Fruit fly (Drosophila melanogaster) whole organism, embryonic: ENCODE measurements around the gene Cyt-c1L.
A peak's percentile ranks its signal among the peaks of the same experiment; 100 is the strongest.

Experiments
- ATbp ChIP-seq: fragments of 200-800 bp; sonication (Bioruptor generic); optimal IDR thresholded peaks from 2 replicates; lab custom pipeline; 2017; ENCODE audit warnings: missing biosample characterization, mild to moderate bottlenecking, missing genetic modification characterization, missing genetic modification reagents
- Antp ChIP-seq: fragments of 200-800 bp; sonication (Bioruptor generic); optimal IDR thresholded peaks from 3 replicates; lab custom pipeline; 2016; ENCODE audit warnings: missing biosample characterization, missing genetic modification characterization
- Atf3 ChIP-seq: fragments of 200-800 bp; sonication (Bioruptor generic); optimal IDR thresholded peaks from 3 replicates; lab custom pipeline; 2016; ENCODE audit warnings: missing biosample characterization, missing genetic modification characterization
- Awh ChIP-seq: fragments of 200-800 bp; sonication (Bioruptor generic); IDR thresholded peaks from 2 replicates; pipeline ENCODE4, ENCODE4 v1.3.6; 2022; ENCODE audit warnings: missing biosample characterization, missing genetic modification characterization
- CG10366 ChIP-seq: fragments of 200-800 bp; sonication (Bioruptor generic); IDR thresholded peaks from 2 replicates; pipeline ENCODE4 v1.3.6; 2022; ENCODE audit warnings: missing biosample characterization, missing genetic modification characterization
- CG10462 ChIP-seq: fragments of 200-800 bp; sonication (Bioruptor generic); optimal IDR thresholded peaks from 2 replicates; lab custom pipeline; 2016; ENCODE audit warnings: missing biosample characterization, missing genetic modification characterization
- CG11085 ChIP-seq: fragments of 200-800 bp; sonication (Bioruptor generic); IDR thresholded peaks from 2 replicates; pipeline ENCODE4 v1.3.6; 2022; ENCODE audit warnings: missing biosample characterization, missing genetic modification characterization
- CG12659 ChIP-seq: fragments of 200-800 bp; sonication (Bioruptor generic); optimal IDR thresholded peaks from 3 replicates; lab custom pipeline; 2017; ENCODE audit warnings: mild to moderate bottlenecking, missing biosample characterization, missing genetic modification reagents, missing genetic modification characterization
- CG15011 ChIP-seq: fragments of 200-800 bp; sonication (Bioruptor generic); optimal IDR thresholded peaks from 3 replicates; lab custom pipeline; 2018; ENCODE audit warnings: missing biosample characterization, mild to moderate bottlenecking, missing genetic modification characterization
- CG1529 ChIP-seq: fragments of 200-800 bp; sonication (Bioruptor generic); optimal IDR thresholded peaks from 3 replicates; lab custom pipeline; 2018; ENCODE audit warnings: missing biosample characterization, missing genetic modification characterization
- CG15514 ChIP-seq: fragments of 200-800 bp; sonication (Bioruptor generic); optimal IDR thresholded peaks from 3 replicates; lab custom pipeline; 2017; ENCODE audit warnings: missing biosample characterization, missing genetic modification characterization, mild to moderate bottlenecking, moderate library complexity, missing genetic modification reagents
- CG17912 ChIP-seq: fragments of 200-800 bp; sonication (Bioruptor generic); optimal IDR thresholded peaks from 2 replicates; lab custom pipeline; 2018; ENCODE audit warnings: missing biosample characterization, mild to moderate bottlenecking, missing genetic modification characterization
- CG18262 ChIP-seq: fragments of 200-800 bp; optimal IDR thresholded peaks from 3 replicates; lab custom pipeline; 2019; ENCODE audit warnings: missing biosample characterization, mild to moderate bottlenecking, missing genetic modification characterization, moderate library complexity
- CG3065 ChIP-seq: fragments of 200-800 bp; sonication (Bioruptor generic); optimal IDR thresholded peaks from 2 replicates; lab custom pipeline; 2016; ENCODE audit warnings: missing biosample characterization, missing genetic modification characterization
- CG3847 ChIP-seq: fragments of 200-800 bp; sonication (Bioruptor generic); IDR thresholded peaks from 2 replicates; pipeline ENCODE4 v1.3.6; 2022; ENCODE audit warnings: missing biosample characterization, missing genetic modification characterization
- CG4404 ChIP-seq: fragments of 200-800 bp; sonication (Bioruptor generic); IDR thresholded peaks from 2 replicates; pipeline ENCODE4 v1.3.6; 2022; ENCODE audit warnings: missing biosample characterization, missing genetic modification characterization
- CG6175 ChIP-seq: fragments of 200-800 bp; sonication (Bioruptor generic); IDR thresholded peaks from 3 replicates; pipeline ENCODE4 v1.3.6; 2022; ENCODE audit warnings: missing biosample characterization, missing genetic modification characterization
- CG9932 ChIP-seq: fragments of 200-800 bp; sonication (Bioruptor generic); IDR thresholded peaks from 2 replicates; pipeline ENCODE4 v1.3.6; 2022; ENCODE audit warnings: missing biosample characterization, missing genetic modification characterization
- Dad ChIP-seq: fragments of 200-800 bp; sonication (Bioruptor generic); optimal IDR thresholded peaks from 3 replicates; lab custom pipeline; 2016; ENCODE audit warnings: missing biosample characterization, missing genetic modification characterization
- Gsc ChIP-seq: fragments of 200-800 bp; sonication (Bioruptor generic); IDR thresholded peaks from 2 replicates; pipeline ENCODE4 v1.3.6; 2022; ENCODE audit warnings: missing biosample characterization, missing genetic modification characterization
- Hand ChIP-seq: fragments of 200-800 bp; sonication (Bioruptor generic); optimal IDR thresholded peaks from 2 replicates; lab custom pipeline; 2017; ENCODE audit warnings: mild to moderate bottlenecking, missing biosample characterization, missing genetic modification reagents, missing genetic modification characterization
- MBD-R2 ChIP-seq: fragments of 200-800 bp; sonication (Bioruptor generic); IDR thresholded peaks from 2 replicates; pipeline ENCODE4 v1.3.6; 2022; ENCODE audit warnings: missing biosample characterization, missing genetic modification characterization
- NC2α ChIP-seq: fragments of 200-800 bp; sonication (Bioruptor generic); optimal IDR thresholded peaks from 2 replicates; lab custom pipeline; 2016; ENCODE audit warnings: missing biosample characterization, missing genetic modification characterization
- Nf-YC ChIP-seq: fragments of 200-800 bp; optimal IDR thresholded peaks from 3 replicates; lab custom pipeline; 2019; ENCODE audit warnings: missing biosample characterization, mild to moderate bottlenecking, missing genetic modification characterization, moderate library complexity
- NfI ChIP-seq: fragments of 200-800 bp; sonication (Bioruptor generic); optimal IDR thresholded peaks from 3 replicates; lab custom pipeline; 2018; ENCODE audit warnings: missing biosample characterization, mild to moderate bottlenecking, missing genetic modification characterization, moderate library complexity
- Poxn ChIP-seq: fragments of 200-800 bp; sonication (Bioruptor generic); IDR thresholded peaks from 2 replicates; pipeline ENCODE4 v1.3.6; 2022; ENCODE audit warnings: missing biosample characterization, missing genetic modification characterization
- Rfx ChIP-seq: fragments of 200-800 bp; sonication (Bioruptor generic); IDR thresholded peaks from 2 replicates; pipeline ENCODE4 v1.3.6; 2022; ENCODE audit warnings: missing biosample characterization, missing genetic modification characterization
- Scr ChIP-seq: fragments of 200-800 bp; sonication (Bioruptor generic); IDR thresholded peaks from 2 replicates; pipeline ENCODE4 v1.3.6; 2022; ENCODE audit warnings: missing biosample characterization, missing genetic modification characterization; ENCODE audit not compliant: partially characterized antibody
- Six4 ChIP-seq: fragments of 200-800 bp; sonication (Bioruptor generic); optimal IDR thresholded peaks from 2 replicates; lab custom pipeline; 2016; ENCODE audit warnings: missing biosample characterization, missing genetic modification characterization
- Taf1 ChIP-seq: fragments of 200-800 bp; sonication (Bioruptor generic); IDR thresholded peaks from 2 replicates; pipeline ENCODE4 v1.3.6; 2022; ENCODE audit warnings: missing biosample characterization, missing genetic modification characterization
- Xbp1 ChIP-seq: fragments of 200-800 bp; sonication (Bioruptor generic); optimal IDR thresholded peaks from 3 replicates; lab custom pipeline; 2016; ENCODE audit warnings: missing biosample characterization, mild to moderate bottlenecking, missing genetic modification characterization
- bbx ChIP-seq: fragments of 200-800 bp; sonication (Bioruptor generic); IDR thresholded peaks from 2 replicates; pipeline ENCODE4 v1.3.6; 2022; ENCODE audit warnings: missing biosample characterization, missing genetic modification characterization; ENCODE audit not compliant: partially characterized antibody
- croc ChIP-seq: fragments of 200-800 bp; sonication (Bioruptor generic); conservative IDR thresholded peaks from 3 replicates; pipeline ENCODE4 v1.3.6; 2022; ENCODE audit warnings: missing biosample characterization, missing genetic modification characterization
- dimm ChIP-seq: fragments of 200-800 bp; sonication (Bioruptor generic); IDR thresholded peaks from 2 replicates; pipeline ENCODE4 v1.3.6; 2022; ENCODE audit warnings: missing biosample characterization, missing genetic modification characterization
- fd3F ChIP-seq: fragments of 200-800 bp; sonication (Bioruptor generic); optimal IDR thresholded peaks from 2 replicates; lab custom pipeline; 2018; ENCODE audit warnings: missing biosample characterization, mild to moderate bottlenecking, missing genetic modification characterization, moderate library complexity
- gro ChIP-seq: fragments of 200-800 bp; sonication (Bioruptor generic); optimal IDR thresholded peaks from 2 replicates; lab custom pipeline; 2016; ENCODE audit warnings: missing biosample characterization, missing genetic modification characterization
- gsb-n ChIP-seq: fragments of 200-800 bp; sonication (Bioruptor generic); optimal IDR thresholded peaks from 3 replicates; lab custom pipeline; 2018; ENCODE audit warnings: missing biosample characterization, mild to moderate bottlenecking, missing genetic modification characterization
- h ChIP-seq: fragments of >200 bp; optimal IDR thresholded peaks from 2 replicates; lab custom pipeline; 2017
- ind ChIP-seq: fragments of 200-800 bp; sonication (Bioruptor generic); optimal IDR thresholded peaks from 3 replicates; lab custom pipeline; 2016; ENCODE audit warnings: missing biosample characterization, missing genetic modification characterization
- klu ChIP-seq: fragments of 200-800 bp; sonication (Bioruptor generic); IDR thresholded peaks from 2 replicates; pipeline ENCODE4 v1.3.6; 2022; ENCODE audit warnings: missing biosample characterization, missing genetic modification characterization
- lab ChIP-seq: fragments of 200-800 bp; sonication (Bioruptor generic); optimal IDR thresholded peaks from 3 replicates; lab custom pipeline; 2017; ENCODE audit warnings: missing biosample characterization, missing genetic modification characterization, mild to moderate bottlenecking, moderate library complexity, missing genetic modification reagents
- lmd ChIP-seq: fragments of 200-800 bp; sonication (Bioruptor generic); IDR thresholded peaks from 2 replicates; pipeline ENCODE4 v1.3.6; 2022; ENCODE audit warnings: missing biosample characterization, missing genetic modification characterization
- mirr ChIP-seq: fragments of 200-800 bp; sonication (Bioruptor generic); optimal IDR thresholded peaks from 3 replicates; lab custom pipeline; 2018; ENCODE audit warnings: missing biosample characterization, mild to moderate bottlenecking, missing genetic modification characterization
- nerfin-2 ChIP-seq: fragments of 200-800 bp; sonication (Bioruptor generic); IDR thresholded peaks from 2 replicates; pipeline ENCODE4 v1.3.6; 2022; ENCODE audit warnings: missing biosample characterization, missing genetic modification characterization; ENCODE audit not compliant: partially characterized antibody
- odd ChIP-seq: fragments of 200-800 bp; sonication (Bioruptor generic); optimal IDR thresholded peaks from 2 replicates; lab custom pipeline; 2017; ENCODE audit warnings: missing biosample characterization, mild to moderate bottlenecking, missing genetic modification characterization
- pnt ChIP-seq: fragments of 200-800 bp; sonication (Bioruptor generic); optimal IDR thresholded peaks from 3 replicates; lab custom pipeline; 2016; ENCODE audit warnings: missing biosample characterization, missing genetic modification characterization
- pros ChIP-seq: fragments of 200-800 bp; sonication (Bioruptor generic); optimal IDR thresholded peaks from 3 replicates; lab custom pipeline; 2019; ENCODE audit warnings: missing biosample characterization, mild to moderate bottlenecking, missing genetic modification characterization, moderate library complexity
- ssp ChIP-seq: fragments of 200-800 bp; sonication (Bioruptor generic); IDR thresholded peaks from 2 replicates; pipeline ENCODE4 v1.3.6; 2022; ENCODE audit warnings: missing biosample characterization, missing genetic modification characterization
- tgo ChIP-seq: fragments of 200-800 bp; sonication (Bioruptor generic); IDR thresholded peaks from 3 replicates; pipeline ENCODE4 v1.3.6; 2022; ENCODE audit warnings: missing biosample characterization, missing genetic modification characterization
- tup ChIP-seq: fragments of 200-800 bp; sonication (Bioruptor generic); optimal IDR thresholded peaks from 2 replicates; lab custom pipeline; 2016; ENCODE audit warnings: missing biosample characterization, mild to moderate bottlenecking, missing genetic modification characterization, moderate library complexity
- zfh2 ChIP-seq: fragments of 200-800 bp; sonication (Bioruptor generic); optimal IDR thresholded peaks from 2 replicates; lab custom pipeline; 2016; ENCODE audit warnings: missing biosample characterization, missing genetic modification characterization

Gene Cyt-c1L

DNA sequence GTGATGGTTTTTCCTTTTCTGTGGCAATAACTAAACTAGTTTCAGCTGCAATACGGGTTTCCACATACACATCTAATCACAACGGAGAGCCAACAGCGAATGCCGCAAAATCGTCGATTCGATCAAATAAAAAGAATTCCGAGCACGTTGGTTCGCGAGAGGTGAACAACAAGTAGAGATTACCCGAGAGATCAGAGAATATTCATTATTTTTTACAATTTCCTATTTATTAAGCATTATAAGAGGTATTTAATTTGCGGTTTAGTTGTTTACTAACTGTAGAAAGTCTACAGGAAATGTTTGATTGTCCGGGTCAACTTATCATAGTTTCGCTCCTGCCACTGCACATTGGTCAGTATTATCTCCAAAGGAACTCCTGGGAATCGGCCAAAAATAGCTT is 34.7 kb upstream of the Cyt-c1L start, which contains the start of gene CG11951:
Gene CG11951, minus strand, starts transcription at position 101 of the 400 bp plus-strand sequence.
- no peak for TF ChIP-seq pros (GFP tag; lab: Kevin White, UChicago)
- no peak for TF ChIP-seq odd
- no peak for TF ChIP-seq Hand
- no peak for TF ChIP-seq Antp (GFP tag; lab: Kevin White, UChicago)
- no peak for TF ChIP-seq Awh (GFP tag; lab: Robert Waterston, UW)
- TF ChIP-seq NfI (GFP tag; lab: Kevin White, UChicago), result no peak
- TF ChIP-seq NC2α, result no peak
- TF ChIP-seq gro (GFP tag; lab: Kevin White, UChicago), result no peak
- no peak for TF ChIP-seq Dad (GFP tag; lab: Kevin White, UChicago)
- no peak for TF ChIP-seq tup
- TF ChIP-seq ssp (GFP tag; lab: Robert Waterston, UW), result no peak
- TF ChIP-seq Gsc, result no peak
- TF ChIP-seq CG10462 (GFP tag; lab: Kevin White, UChicago), result no peak
- TF ChIP-seq ATbp, result no peak
- no peak for TF ChIP-seq Nf-YC (tag; lab: Kevin White, UChicago)

DNA sequence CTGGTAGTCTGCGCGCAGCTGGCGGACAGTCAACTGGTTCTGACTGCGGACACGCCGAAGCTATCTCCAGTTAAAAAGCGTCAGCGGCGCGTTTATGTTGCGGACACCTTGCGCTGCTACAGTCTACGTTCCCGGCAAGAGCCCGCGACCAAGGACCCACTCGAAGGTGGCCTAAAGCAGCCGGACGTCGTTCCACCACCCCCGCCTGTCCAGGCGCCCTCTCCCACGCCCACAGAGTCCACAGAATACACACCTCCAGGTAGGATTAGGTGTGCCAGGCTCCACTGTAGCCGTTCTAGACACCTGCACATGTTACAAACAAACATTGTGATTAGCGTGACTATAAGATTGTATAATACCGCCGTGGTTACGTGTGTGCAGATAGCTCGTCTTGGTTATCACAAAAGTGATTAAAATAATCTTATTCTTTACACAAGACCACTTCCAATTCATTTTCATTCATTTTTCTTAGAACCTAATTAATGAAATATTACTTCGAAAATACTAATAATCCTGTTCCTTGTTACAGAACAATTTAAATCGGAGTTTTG is 26.7 kb upstream of the Cyt-c1L start:
- no peak for TF ChIP-seq dimm (GFP tag; lab: Robert Waterston, UW)
- TF ChIP-seq Taf1 (GFP tag; lab: Robert Waterston, UW), result no peak
- TF ChIP-seq Scr, result no peak
- TF ChIP-seq CG10366, result no peak
- TF ChIP-seq bbx (GFP tag; lab: Robert Waterston, UW), result no peak
- TF ChIP-seq Atf3 (GFP tag; lab: Kevin White, UChicago), result no peak
- peak; percentile 7; the same call in 1 of the 2 replicates for TF ChIP-seq MBD-R2
- TF ChIP-seq CG15514 (GFP tag; lab: Kevin White, UChicago), result no peak
- TF ChIP-seq tgo (GFP tag; lab: Robert Waterston, UW), result no peak
- TF ChIP-seq h, result no peak
- TF ChIP-seq mirr, result peak; percentile 71
- no peak for TF ChIP-seq pnt (GFP tag; lab: Kevin White, UChicago)
- no peak for TF ChIP-seq Six4
- TF ChIP-seq gsb-n, result no peak
- peak; percentile 55 for TF ChIP-seq Rfx
- peak; percentile 44; the same call in 1 of the 2 replicates for TF ChIP-seq CG3847
- TF ChIP-seq lmd, result peak; percentile 42; the same call in 1 of the 2 replicates
- TF ChIP-seq croc (GFP tag; lab: Robert Waterston, UW), result no peak
- TF ChIP-seq CG9932 (GFP tag; lab: Robert Waterston, UW), result peak; percentile 36; the same call in 1 of the 2 replicates
- TF ChIP-seq CG15011 (GFP tag; lab: Kevin White, UChicago), result no peak
- TF ChIP-seq lab (GFP tag; lab: Kevin White, UChicago), result no peak
- no peak for TF ChIP-seq Xbp1 (GFP tag; lab: Kevin White, UChicago)
- TF ChIP-seq Poxn (GFP tag; lab: Robert Waterston, UW), result peak; percentile 20; the same call in 1 of the 2 replicates
- no peak for TF ChIP-seq klu (GFP tag; lab: Robert Waterston, UW)
- 0 out of 3 replicates have a peak, but pooled peaks have one; percentile 8 for TF ChIP-seq CG6175
- no peak for TF ChIP-seq CG18262 (tag; lab: Kevin White, UChicago)
- peak; percentile 17 for TF ChIP-seq zfh2 (GFP tag; lab: Kevin White, UChicago)
- peak; percentile 1 for TF ChIP-seq ind (GFP tag; lab: Kevin White, UChicago)
- no peak for TF ChIP-seq CG1529 (GFP tag; lab: Kevin White, UChicago)
- TF ChIP-seq nerfin-2 (GFP tag; lab: Robert Waterston, UW), result no peak
- TF ChIP-seq CG17912 (GFP tag; lab: Kevin White, UChicago), result no peak
- no peak for TF ChIP-seq CG3065 (GFP tag; lab: Kevin White, UChicago)
- no peak for TF ChIP-seq CG4404
- TF ChIP-seq pros (GFP tag; lab: Kevin White, UChicago), result no peak
- TF ChIP-seq fd3F (GFP tag; lab: Kevin White, UChicago), result no peak
- no peak for TF ChIP-seq CG12659
- TF ChIP-seq CG11085 (GFP tag; lab: Robert Waterston, UW), result peak; percentile 47; the same call in 1 of the 2 replicates
